Worm (Caenorhabditis elegans): ENCODE measurements around the gene C02H6.3.

Gene C02H6.3

ce11 chrV:7428880-7429279 lies 41.2 kb upstream of the C02H6.3 start, which contains the start of gene srw-69:
srw-69 (minus strand) TSS chrV:7428980.
- TF ChIP-seq ets-7 (tag; optimal IDR thresholded peaks at IDR 0.05) (no peak), ama-1 (optimal IDR thresholded peaks at IDR 0.05) (no peak), B0310.2 (tag; optimal IDR thresholded peaks at IDR 0.05) (no peak)

- no peak for TF ChIP-seq hmbx-1 (tag; optimal IDR thresholded peaks at IDR 0.05)
- TF ChIP-seq tbx-11 (GFP tag; IDR thresholded peaks at IDR 0.05): no peak
- no peak for TF ChIP-seq pes-1 (GFP tag; IDR thresholded peaks at IDR 0.05)
- no peak for TF ChIP-seq ama-1 (optimal IDR thresholded peaks at IDR 0.05)
- no peak for TF ChIP-seq tra-4 (tag; optimal IDR thresholded peaks at IDR 0.05)
- no peak for TF ChIP-seq hmg-4 (GFP tag; optimal IDR thresholded peaks at IDR 0.05)
- TF ChIP-seq flt-1 (GFP tag; IDR thresholded peaks at IDR 0.05): no peak
These were observed 38.9 kb upstream of the C02H6.3 start, which contains the start of gene srw-68 for ce11 chrV:7426594-7426993. srw-68 (minus strand) TSS chrV:7426694.

ce11 chrV:7424336-7424735 lies 36.7 kb upstream of the C02H6.3 start, which contains the start of gene F18E3.10:
F18E3.10 (minus strand) TSS chrV:7424436.
- no peak for TF ChIP-seq tbx-11 (GFP tag; IDR thresholded peaks at IDR 0.05)
- no peak for TF ChIP-seq F13C5.2 (tag; optimal IDR thresholded peaks at IDR 0.05)
- TF ChIP-seq aly-1 (tag; optimal IDR thresholded peaks at IDR 0.05): no peak
- no peak for TF ChIP-seq tbx-37 (GFP tag; conservative IDR thresholded peaks at IDR 0.05)
- TF ChIP-seq hmg-4 (GFP tag; optimal IDR thresholded peaks at IDR 0.05): no peak
- no peak for TF ChIP-seq B0310.2 (tag; optimal IDR thresholded peaks at IDR 0.05)
- TF ChIP-seq ama-1 (optimal IDR thresholded peaks at IDR 0.05): no peak
- no peak for TF ChIP-seq hnd-1 (tag; optimal IDR thresholded peaks at IDR 0.05)
- TF ChIP-seq pes-1 (GFP tag; IDR thresholded peaks at IDR 0.05): no peak
- no peak for TF ChIP-seq tra-4 (tag; optimal IDR thresholded peaks at IDR 0.05)
- TF ChIP-seq ceh-13 (GFP tag; optimal IDR thresholded peaks at IDR 0.05): no peak
- no peak for TF ChIP-seq ets-7 (tag; optimal IDR thresholded peaks at IDR 0.05)
- no peak for TF ChIP-seq ceh-36 (tag; optimal IDR thresholded peaks at IDR 0.05)
- TF ChIP-seq sea-1 (GFP tag; conservative IDR thresholded peaks at IDR 0.05): no peak
- TF ChIP-seq hmbx-1 (tag; optimal IDR thresholded peaks at IDR 0.05): no peak
- no peak for TF ChIP-seq scrt-1 (GFP tag; IDR thresholded peaks at IDR 0.05)
- TF ChIP-seq flt-1 (GFP tag; IDR thresholded peaks at IDR 0.05): no peak

ce11 chrV:7420162-7420561 lies 32.5 kb upstream of the C02H6.3 start, which contains the start of gene srxa-4:
srxa-4 (plus strand) TSS chrV:7420462.
- TF ChIP-seq flt-1 (GFP tag; IDR thresholded peaks at IDR 0.05): no peak
- TF ChIP-seq hmbx-1 (tag; optimal IDR thresholded peaks at IDR 0.05): no peak
- no peak for TF ChIP-seq tra-4 (tag; optimal IDR thresholded peaks at IDR 0.05)
- no peak for TF ChIP-seq B0310.2 (tag; optimal IDR thresholded peaks at IDR 0.05)
- no peak for TF ChIP-seq tbx-37 (GFP tag; conservative IDR thresholded peaks at IDR 0.05)
- no peak for TF ChIP-seq aly-1 (tag; optimal IDR thresholded peaks at IDR 0.05)
- no peak for TF ChIP-seq ama-1 (optimal IDR thresholded peaks at IDR 0.05)
- no peak for TF ChIP-seq ets-7 (tag; optimal IDR thresholded peaks at IDR 0.05)
- no peak for TF ChIP-seq sea-1 (GFP tag; conservative IDR thresholded peaks at IDR 0.05)
- TF ChIP-seq ceh-13 (GFP tag; optimal IDR thresholded peaks at IDR 0.05): no peak
- TF ChIP-seq hmg-4 (GFP tag; optimal IDR thresholded peaks at IDR 0.05): no peak
- TF ChIP-seq hnd-1 (tag; optimal IDR thresholded peaks at IDR 0.05): no peak
- no peak for TF ChIP-seq tbx-11 (GFP tag; IDR thresholded peaks at IDR 0.05)

- TF ChIP-seq ceh-13 (GFP tag; optimal IDR thresholded peaks at IDR 0.05): no peak
- TF ChIP-seq ama-1 (optimal IDR thresholded peaks at IDR 0.05): no peak
- TF ChIP-seq tbx-37 (GFP tag; conservative IDR thresholded peaks at IDR 0.05): no peak
- TF ChIP-seq tbx-11 (GFP tag; IDR thresholded peaks at IDR 0.05): no peak
- no peak for TF ChIP-seq F13C5.2 (tag; optimal IDR thresholded peaks at IDR 0.05)
- no peak for TF ChIP-seq hmbx-1 (tag; optimal IDR thresholded peaks at IDR 0.05)
- TF ChIP-seq pes-1 (GFP tag; IDR thresholded peaks at IDR 0.05): no peak
- TF ChIP-seq B0310.2 (tag; optimal IDR thresholded peaks at IDR 0.05): no peak
- TF ChIP-seq aly-1 (tag; optimal IDR thresholded peaks at IDR 0.05): no peak
- TF ChIP-seq hmg-4 (GFP tag; optimal IDR thresholded peaks at IDR 0.05): no peak
- no peak for TF ChIP-seq flt-1 (GFP tag; IDR thresholded peaks at IDR 0.05)
- no peak for TF ChIP-seq tra-4 (tag; optimal IDR thresholded peaks at IDR 0.05)
- no peak for TF ChIP-seq scrt-1 (GFP tag; IDR thresholded peaks at IDR 0.05)
- no peak for TF ChIP-seq ceh-36 (tag; optimal IDR thresholded peaks at IDR 0.05)
- TF ChIP-seq ets-7 (tag; optimal IDR thresholded peaks at IDR 0.05): no peak
These were observed 29.5 kb upstream of the C02H6.3 start, which contains the start of gene srw-67 for ce11 chrV:7417018-7417716. srw-67 (plus strand) TSS chrV:7417660.

- TF ChIP-seq F13C5.2 (tag; optimal IDR thresholded peaks at IDR 0.05): no peak
These were observed 28.9 kb upstream of the C02H6.3 start for ce11 chrV:7416569-7416968.

- TF ChIP-seq ceh-36 (tag; optimal IDR thresholded peaks at IDR 0.05): no peak
- no peak for TF ChIP-seq aly-1 (tag; optimal IDR thresholded peaks at IDR 0.05)
- no peak for TF ChIP-seq F13C5.2 (tag; optimal IDR thresholded peaks at IDR 0.05)
- no peak for TF ChIP-seq flt-1 (GFP tag; IDR thresholded peaks at IDR 0.05)
- no peak for TF ChIP-seq hmbx-1 (tag; optimal IDR thresholded peaks at IDR 0.05)
- TF ChIP-seq ets-7 (tag; optimal IDR thresholded peaks at IDR 0.05): no peak
- no peak for TF ChIP-seq pes-1 (GFP tag; IDR thresholded peaks at IDR 0.05)
- no peak for TF ChIP-seq tra-4 (tag; optimal IDR thresholded peaks at IDR 0.05)
- no peak for TF ChIP-seq sea-1 (GFP tag; conservative IDR thresholded peaks at IDR 0.05)
- TF ChIP-seq hnd-1 (tag; optimal IDR thresholded peaks at IDR 0.05): no peak
- TF ChIP-seq B0310.2 (tag; optimal IDR thresholded peaks at IDR 0.05): no peak
- TF ChIP-seq tbx-37 (GFP tag; conservative IDR thresholded peaks at IDR 0.05): no peak
- no peak for TF ChIP-seq hmg-4 (GFP tag; optimal IDR thresholded peaks at IDR 0.05)
- no peak for TF ChIP-seq scrt-1 (GFP tag; IDR thresholded peaks at IDR 0.05)
- TF ChIP-seq ceh-13 (GFP tag; optimal IDR thresholded peaks at IDR 0.05): no peak
- TF ChIP-seq ama-1 (optimal IDR thresholded peaks at IDR 0.05): no peak
- no peak for TF ChIP-seq tbx-11 (GFP tag; IDR thresholded peaks at IDR 0.05)
These were observed 28.2 kb upstream of the C02H6.3 start, which contains the start of gene F18E3.13 for ce11 chrV:7415780-7416428. F18E3.13 (plus strand) TSS chrV:7416164.

All from whole organism, early embryonic.